Worm (Caenorhabditis elegans): ENCODE measurements around the gene bgal-2.

ce11 chrX:6739034-6740008, 44.9 kb upstream of the bgal-2 start:
- TF ChIP-seq hlh-11 (tag; optimal IDR thresholded peaks at IDR 0.05) (peak; percentile 71), lin-15B (tag; optimal IDR thresholded peaks at IDR 0.05) (no peak), skn-1 (tag; optimal IDR thresholded peaks at IDR 0.05) (no peak), egl-43 (GFP tag; IDR thresholded peaks at IDR 0.05) (no peak), unc-130 (GFP tag; optimal IDR thresholded peaks at IDR 0.05) (no peak), Y5F2A.4 (GFP tag; optimal IDR thresholded peaks at IDR 0.05) (no peak), ctbp-1 (GFP tag; IDR thresholded peaks at IDR 0.05) (0 out of 2 replicates have a peak, but pooled peaks have one; percentile 49), aha-1 (tag) (peak; percentile 95), ZK546.5 (tag; optimal IDR thresholded peaks at IDR 0.05) (no peak), egl-27 (tag; optimal IDR thresholded peaks at IDR 0.05) (no peak), dpl-1 (GFP tag; optimal IDR thresholded peaks at IDR 0.05) (no peak)

All from whole organism, L4 larva.